Worm (Caenorhabditis elegans) whole organism, L1 larva: ENCODE results near the gene C06A6.7.

Experiments
- C16A3.4 ChIP-seq: fragments of 150-350 bp; optimal IDR thresholded peaks from 2 replicates; lab custom pipeline; 2014; ENCODE audit warnings: missing biosample characterization, missing genetic modification characterization
- C34B4.2 ChIP-seq: sonication (generic microtip); optimal IDR thresholded peaks from 2 replicates; lab custom pipeline; 2017; ENCODE audit warnings: mild to moderate bottlenecking, missing genetic modification characterization, missing compliant biosample characterization
- F16B12.6 ChIP-seq: fragments of 150-350 bp; optimal IDR thresholded peaks from 2 replicates; lab custom pipeline; 2014; ENCODE audit warnings: missing biosample characterization, missing genetic modification characterization
- Y116A8C.19 ChIP-seq: sonication (generic microtip); optimal IDR thresholded peaks from 2 replicates; lab custom pipeline; 2016; ENCODE audit warnings: missing compliant biosample characterization, missing genetic modification characterization, borderline replicate concordance
- aha-1 ChIP-seq: fragments of 150-350 bp; optimal IDR thresholded peaks from 2 replicates; lab custom pipeline; 2014; ENCODE audit warnings: missing biosample characterization, missing genetic modification characterization
- aly-2 ChIP-seq: fragments of 150-350 bp; optimal IDR thresholded peaks from 2 replicates; lab custom pipeline; 2014; ENCODE audit warnings: missing biosample characterization, missing genetic modification characterization
- blmp-1 ChIP-seq: fragments of 150-350 bp; optimal IDR thresholded peaks from 2 replicates; lab custom pipeline; 2014; ENCODE audit warnings: missing biosample characterization, missing genetic modification characterization
- ceh-8 ChIP-seq: fragments of 200-800 bp; sonication (Bioruptor generic); optimal IDR thresholded peaks from 2 replicates; lab custom pipeline; 2018; ENCODE audit warnings: mild to moderate bottlenecking, missing genetic modification characterization, moderate library complexity, missing compliant biosample characterization
- ceh-82 ChIP-seq, 3 experiments: fragments of 150-350 bp in 1 of 3; sonication (generic microtip) in 2 of 3; optimal IDR thresholded peaks; 2 replicates each; lab custom pipeline; 2014 to 2017; ENCODE audit warnings: missing biosample characterization in 3 of 3, missing genetic modification characterization in 3 of 3
- ceh-88 ChIP-seq: fragments of 200-800 bp; sonication (Bioruptor generic); IDR thresholded peaks from 2 replicates; pipeline ENCODE4 v1.3.6; 2022; ENCODE audit warnings: missing genetic modification characterization, missing compliant biosample characterization
- ceh-90 ChIP-seq: sonication (generic microtip); optimal IDR thresholded peaks from 2 replicates; lab custom pipeline; 2016; ENCODE audit warnings: missing genetic modification characterization, missing compliant biosample characterization
- efl-1 ChIP-seq, 4 experiments: fragments of 150-350 bp; optimal IDR thresholded peaks in 3 of 4; peaks in 1 of 4; 1 replicate in 1 of 4; 2 replicates in 3 of 4; lab custom pipeline; 2014; ENCODE audit warnings: missing biosample characterization in 2 of 4, missing genetic modification characterization in 2 of 4, missing genetic modification reagents in 2 of 4
- egl-13 ChIP-seq: sonication (generic microtip); optimal IDR thresholded peaks from 2 replicates; lab custom pipeline; 2016; ENCODE audit warnings: missing genotype, missing genetic modification reagents, missing genetic modification characterization, missing compliant biosample characterization
- elt-2 ChIP-seq: sonication (generic microtip); optimal IDR thresholded peaks from 2 replicates; lab custom pipeline; 2016; ENCODE audit warnings: missing genetic modification characterization, mild to moderate bottlenecking, inconsistent platforms, missing compliant biosample characterization, missing genetic modification reagents
- fkh-10 ChIP-seq: sonication (generic microtip); optimal IDR thresholded peaks from 2 replicates; lab custom pipeline; 2017; ENCODE audit warnings: missing biosample characterization, missing genetic modification reagents, missing genetic modification characterization
- fkh-8 ChIP-seq: sonication (generic microtip); optimal IDR thresholded peaks from 2 replicates; lab custom pipeline; 2016; ENCODE audit warnings: mild to moderate bottlenecking, missing genetic modification characterization, missing compliant biosample characterization
- grh-1 ChIP-seq: fragments of 200-800 bp; sonication (Bioruptor generic); IDR thresholded peaks from 2 replicates; pipeline ENCODE4 v1.3.6; 2022; ENCODE audit warnings: missing genetic modification reagents, missing genetic modification characterization, missing compliant biosample characterization
- hlh-4 ChIP-seq: sonication (generic microtip); optimal IDR thresholded peaks from 2 replicates; lab custom pipeline; 2016; ENCODE audit warnings: mild to moderate bottlenecking, missing genetic modification characterization, missing compliant biosample characterization
- irx-1 ChIP-seq: sonication (generic microtip); optimal IDR thresholded peaks from 2 replicates; lab custom pipeline; 2016; ENCODE audit warnings: missing genetic modification characterization, missing compliant biosample characterization
- isw-1 ChIP-seq: fragments of 200-800 bp; sonication (Bioruptor generic); IDR thresholded peaks from 2 replicates; pipeline ENCODE4 v1.3.6; 2022; ENCODE audit warnings: missing genetic modification characterization, missing compliant biosample characterization
- jun-1 ChIP-seq: fragments of 150-350 bp; optimal IDR thresholded peaks from 2 replicates; lab custom pipeline; 2014; ENCODE audit warnings: missing biosample characterization, missing genetic modification reagents, missing genetic modification characterization
- lin-35 ChIP-seq, 2 experiments: fragments of 150-350 bp; optimal IDR thresholded peaks; 2 replicates each; lab custom pipeline; 2014; ENCODE audit warnings: missing biosample characterization in 2 of 2, missing genetic modification characterization in 2 of 2, missing genetic modification reagents in 2 of 2
- lir-3 ChIP-seq: sonication (generic microtip); optimal IDR thresholded peaks from 2 replicates; lab custom pipeline; 2016; ENCODE audit warnings: mild to moderate bottlenecking, missing genetic modification characterization, moderate library complexity, missing compliant biosample characterization; ENCODE audit not compliant: poor library complexity
- lsy-2 ChIP-seq, 2 experiments: fragments of 150-350 bp; optimal IDR thresholded peaks; 2 replicates each; lab custom pipeline; 2014; ENCODE audit warnings: missing biosample characterization in 2 of 2, missing genetic modification characterization in 2 of 2
- mef-2 ChIP-seq: fragments of 150-350 bp; optimal IDR thresholded peaks from 2 replicates; lab custom pipeline; 2014; ENCODE audit warnings: missing biosample characterization, missing genetic modification characterization
- nhr-11 ChIP-seq: fragments of 150-350 bp; optimal IDR thresholded peaks from 2 replicates; lab custom pipeline; 2014; ENCODE audit warnings: missing biosample characterization, missing genetic modification characterization
- nhr-28 ChIP-seq: fragments of 150-350 bp; optimal IDR thresholded peaks from 2 replicates; lab custom pipeline; 2014; ENCODE audit warnings: missing biosample characterization, missing genetic modification characterization
- nhr-76 ChIP-seq: sonication (generic microtip); optimal IDR thresholded peaks from 2 replicates; lab custom pipeline; 2017; ENCODE audit warnings: missing biosample characterization, missing genetic modification characterization
- nhr-84 ChIP-seq: sonication (generic microtip); optimal IDR thresholded peaks from 2 replicates; lab custom pipeline; 2017; ENCODE audit warnings: missing biosample characterization, missing genetic modification characterization
- pag-3 ChIP-seq: sonication (generic microtip); optimal IDR thresholded peaks from 2 replicates; lab custom pipeline; 2017; ENCODE audit warnings: missing genetic modification characterization, mild to moderate bottlenecking, missing compliant biosample characterization, antibody characterized with exemption, borderline replicate concordance; ENCODE audit not compliant: insufficient read depth
- pqm-1 ChIP-seq: sonication (generic microtip); optimal IDR thresholded peaks from 3 replicates; lab custom pipeline; 2017; ENCODE audit warnings: missing biosample characterization, missing genetic modification characterization
- snu-23 ChIP-seq: sonication (generic microtip); optimal IDR thresholded peaks from 2 replicates; lab custom pipeline; 2016; ENCODE audit warnings: missing genetic modification characterization, missing compliant biosample characterization
- sptf-1 ChIP-seq: fragments of 150-350 bp; optimal IDR thresholded peaks from 2 replicates; lab custom pipeline; 2014; ENCODE audit warnings: missing biosample characterization, missing genetic modification characterization
- tbx-2 ChIP-seq: sonication (generic microtip); optimal IDR thresholded peaks from 2 replicates; lab custom pipeline; 2016; ENCODE audit warnings: missing genetic modification characterization, missing compliant biosample characterization
- tlp-1 ChIP-seq: fragments of 150-350 bp; optimal IDR thresholded peaks from 2 replicates; lab custom pipeline; 2014; ENCODE audit warnings: missing biosample characterization, missing genetic modification characterization
- unc-130 ChIP-seq: fragments of 150-350 bp; optimal IDR thresholded peaks from 2 replicates; lab custom pipeline; 2017; ENCODE audit warnings: missing biosample characterization, missing genetic modification characterization, inconsistent platforms
- unc-62 ChIP-seq: fragments of 150-350 bp; optimal IDR thresholded peaks from 2 replicates; lab custom pipeline; 2014; ENCODE audit warnings: missing biosample characterization, missing genetic modification reagents, missing genetic modification characterization
- unc-86 ChIP-seq: sonication (generic microtip); optimal IDR thresholded peaks from 2 replicates; lab custom pipeline; 2016; ENCODE audit warnings: missing genetic modification characterization, missing compliant biosample characterization
- ztf-11 ChIP-seq, 2 experiments: sonication (generic microtip); optimal IDR thresholded peaks; 2 replicates each; lab custom pipeline; 2016 to 2017; ENCODE audit warnings: missing genetic modification characterization in 2 of 2, missing biosample characterization in 1 of 2, missing compliant biosample characterization in 1 of 2
- ztf-4 ChIP-seq: fragments of 150-350 bp; optimal IDR thresholded peaks from 2 replicates; lab custom pipeline; 2014; ENCODE audit warnings: missing biosample characterization, missing genetic modification characterization

The C06A6.7 gene

DNA sequence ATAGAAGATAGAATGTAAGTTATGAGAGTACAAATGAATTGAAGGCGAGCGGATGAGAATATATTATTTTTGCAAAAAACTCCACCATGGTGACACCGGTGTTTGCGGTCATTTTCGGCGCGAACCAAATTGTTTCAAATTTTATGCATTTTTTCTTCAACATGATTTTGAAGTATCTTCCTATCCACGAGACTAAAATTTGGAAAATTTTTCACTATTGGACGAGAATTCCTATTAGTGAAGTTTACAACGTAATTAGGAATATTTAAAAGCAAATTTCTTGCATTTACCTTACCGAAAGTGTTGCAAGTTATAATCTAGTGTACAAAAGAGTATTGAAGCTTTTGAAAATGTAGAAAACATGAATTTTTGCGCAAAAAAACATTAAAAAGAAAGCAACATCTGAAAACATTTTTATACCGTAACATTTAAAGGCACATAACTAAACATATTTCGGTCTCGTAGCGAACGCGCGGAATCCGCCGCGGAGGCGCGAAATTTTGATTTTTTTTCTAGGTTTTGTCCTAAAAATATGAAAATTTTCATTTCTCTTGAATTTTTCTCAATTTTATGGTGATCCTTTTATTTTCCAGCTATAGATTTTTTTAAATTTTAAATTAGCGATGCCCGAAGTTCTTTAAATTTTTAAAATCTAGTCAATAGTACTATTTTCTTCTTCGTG, 41.8 kb downstream of the C06A6.7 start, which contains the start of gene sgo-1:
Gene sgo-1 (minus strand): TSS at position 51 of the 682 bp plus-strand sequence.
- TF ChIP-seq unc-62 (GFP tag; lab: Kevin White, UChicago) (no peak), efl-1 (optimal IDR thresholded peaks at IDR 0.05; lab: Kevin White, UChicago) (peak; percentile 1 to 16), efl-1 (GFP tag; optimal IDR thresholded peaks at IDR 0.05 in 1 of 2; lab: Kevin White, UChicago) (no peak), jun-1 (tag; lab: Kevin White, UChicago) (no peak), C16A3.4 (tag; lab: Kevin White, UChicago) (no peak)

- no peak for TF ChIP-seq blmp-1
- no peak for TF ChIP-seq ceh-82 (tag; optimal IDR thresholded peaks at IDR 0.05; lab: Kevin White, UChicago)
- no peak for TF ChIP-seq jun-1 (tag; lab: Kevin White, UChicago)
- TF ChIP-seq sptf-1 (tag; lab: Kevin White, UChicago), result no peak
- no peak for TF ChIP-seq Y116A8C.19
- TF ChIP-seq aha-1 (tag; lab: Kevin White, UChicago), result no peak
- no peak for TF ChIP-seq nhr-84 (tag; lab: Kevin White, UChicago)
- TF ChIP-seq ceh-88 (GFP tag; lab: Robert Waterston, UW), result no peak
- TF ChIP-seq lir-3 (tag; lab: Kevin White, UChicago), result no peak
- TF ChIP-seq unc-86 (tag; lab: Kevin White, UChicago), result no peak
- TF ChIP-seq egl-13, result no peak
- no peak for TF ChIP-seq nhr-76 (tag; lab: Kevin White, UChicago)
- no peak for TF ChIP-seq unc-62 (GFP tag; lab: Kevin White, UChicago)
- no peak for TF ChIP-seq irx-1 (tag; lab: Kevin White, UChicago)
Observed at ce11 chrIV:7794709-7795108, 43.6 kb downstream of the C06A6.7 start, which contains the start of gene ntp-1. Gene ntp-1, minus strand, starts transcription at chrIV:7794809.

DNA sequence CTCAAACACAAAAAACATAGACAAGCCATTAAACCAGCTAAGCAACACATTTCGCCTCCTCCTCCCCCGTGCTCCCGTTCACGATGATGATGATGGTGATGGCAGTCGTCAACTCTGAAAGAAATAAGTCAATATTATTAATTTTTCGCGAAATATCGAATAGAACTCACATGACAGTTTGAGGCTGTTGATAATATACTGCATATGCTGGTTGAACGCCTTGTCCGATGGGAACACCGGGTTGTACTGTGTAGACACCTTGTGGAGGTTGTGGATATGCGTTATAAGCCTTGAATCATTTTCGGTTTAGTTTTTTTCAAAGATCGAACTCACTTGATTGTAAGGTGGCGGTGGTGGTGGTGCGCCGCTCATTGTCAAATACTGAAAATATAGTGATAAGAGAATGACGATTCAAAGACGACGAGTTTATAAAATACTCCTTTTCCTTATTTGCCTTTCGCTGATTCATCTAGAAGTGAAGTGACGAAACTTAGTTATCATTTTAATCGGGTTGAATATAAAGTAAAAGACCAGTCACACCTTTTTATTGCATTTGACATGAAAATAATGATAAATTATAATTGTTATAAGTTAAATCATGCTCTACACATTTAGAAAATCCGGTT, 46.4 kb downstream of the C06A6.7 start, which contains the start of gene C33H5.13:
Gene C33H5.13 (minus strand): TSS at position 443 of the 626 bp plus-strand sequence.
- no peak for TF ChIP-seq ceh-90 (tag; lab: Kevin White, UChicago)
- TF ChIP-seq elt-2, result peak; percentile 34
- TF ChIP-seq lin-35 (GFP tag; optimal IDR thresholded peaks at IDR 0.05; lab: Kevin White, UChicago), result peak in 1 of 2 experiments; percentile 20
- peak in 1 of 2 experiments; percentile 6 for TF ChIP-seq efl-1 (optimal IDR thresholded peaks at IDR 0.05; lab: Kevin White, UChicago)
- TF ChIP-seq efl-1 (GFP tag; optimal IDR thresholded peaks at IDR 0.05 in 1 of 2; lab: Kevin White, UChicago), result peak in 1 of 2 experiments; percentile 56

DNA sequence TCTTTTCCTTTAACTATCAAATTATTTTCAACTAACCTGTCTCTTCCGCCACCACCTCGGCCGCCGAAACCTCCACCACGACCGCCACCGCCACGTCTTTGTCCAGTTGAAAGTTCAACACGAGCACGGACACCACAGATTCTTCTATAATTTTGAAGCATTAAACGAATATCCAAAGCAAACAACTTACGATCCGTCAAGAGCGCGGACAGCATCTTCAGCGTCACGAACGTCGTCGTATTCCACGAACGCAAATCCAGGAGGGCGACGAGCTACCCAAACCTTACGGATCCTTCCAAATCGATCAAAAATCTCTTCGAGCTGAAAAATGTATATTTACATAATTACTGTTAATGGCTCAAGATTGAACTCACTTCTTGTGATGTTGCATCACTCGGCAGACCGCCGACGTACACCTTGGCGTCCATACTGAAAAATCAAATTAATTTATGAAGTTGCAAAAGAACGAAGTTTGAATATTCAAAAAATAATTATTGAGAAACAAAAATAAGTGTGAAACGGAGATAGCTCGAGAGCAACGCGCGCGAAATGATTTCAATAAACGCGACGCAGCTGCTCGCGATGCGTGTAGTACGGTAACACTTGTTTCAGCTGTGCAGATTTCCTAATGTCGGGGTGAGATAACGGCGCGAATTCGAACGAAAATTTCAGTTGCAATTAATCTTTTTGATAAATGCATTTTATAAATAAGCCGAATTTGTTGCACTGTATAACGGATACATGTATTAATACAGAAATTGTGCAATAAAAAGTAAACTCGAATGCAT, 47.3 kb downstream of the C06A6.7 start, which contains the start of gene rsp-6:
Gene rsp-6 (minus strand): TSS at position 429 of the 788 bp plus-strand sequence.
- TF ChIP-seq unc-130 (tag; lab: Kevin White, UChicago) (peak; percentile 87), ztf-4 (tag; lab: Kevin White, UChicago) (peak; percentile 73), tbx-2 (tag; lab: Kevin White, UChicago) (peak; percentile 88), fkh-8 (tag; lab: Kevin White, UChicago) (peak; percentile 79), Y116A8C.19 (no peak), ceh-82 (tag; optimal IDR thresholded peaks at IDR 0.05; lab: Kevin White, UChicago) (peak; percentile 72 to 94 (median 78)), nhr-11 (tag; lab: Kevin White, UChicago) (peak; percentile 23), elt-2 (peak; percentile 47), hlh-4 (no peak), F16B12.6 (tag; lab: Kevin White, UChicago) (peak; percentile 69), tlp-1 (tag; lab: Kevin White, UChicago) (no peak), mef-2 (tag; lab: Kevin White, UChicago) (peak; percentile 54), grh-1 (no peak), snu-23 (GFP tag; lab: Kevin White, UChicago) (peak; percentile 92), nhr-28 (tag; lab: Kevin White, UChicago) (no peak), irx-1 (tag; lab: Kevin White, UChicago) (peak; percentile 37), pqm-1 (no peak), ceh-8 (GFP tag; lab: Kevin White, UChicago) (no peak), pag-3 (tag; lab: Kevin White, UChicago) (no peak), ztf-11 (tag; optimal IDR thresholded peaks at IDR 0.05; lab: Kevin White, UChicago) (peak in 1 of 2 experiments; percentile 1), C34B4.2 (tag; lab: Kevin White, UChicago) (no peak), lsy-2 (tag; optimal IDR thresholded peaks at IDR 0.05; lab: Kevin White, UChicago) (peak; percentile 98 to 99), aly-2 (peak; percentile 51), nhr-84 (tag; lab: Kevin White, UChicago) (no peak), isw-1 (GFP tag; lab: Robert Waterston, UW) (peak; percentile 83), jun-1 (tag; lab: Kevin White, UChicago) (peak; percentile 71), blmp-1 (peak; percentile 84), fkh-10 (GFP tag; lab: Kevin White, UChicago) (peak; percentile 67), C16A3.4 (tag; lab: Kevin White, UChicago) (peak; percentile 94)
